Fruit fly (Drosophila melanogaster) whole organism, embryonic: Measurements from ENCODE around the gene MED22.
A peak's percentile ranks its signal among the peaks of the same experiment; 100 is the strongest.

ENCODE experiments used
- CG10431 ChIP-seq: fragments of 200-800 bp; sonication (Bioruptor generic); optimal IDR thresholded peaks from 3 replicates; lab custom pipeline; 2018; ENCODE audit warnings: missing biosample characterization, mild to moderate bottlenecking, missing genetic modification characterization
- CG11504 ChIP-seq: fragments of 200-800 bp; sonication (Bioruptor generic); optimal IDR thresholded peaks from 3 replicates; lab custom pipeline; 2019; ENCODE audit warnings: missing biosample characterization, mild to moderate bottlenecking, missing genetic modification characterization, moderate library complexity
- CG13296 ChIP-seq: fragments of 200-800 bp; sonication (Bioruptor generic); optimal IDR thresholded peaks from 3 replicates; lab custom pipeline; 2018; ENCODE audit warnings: missing biosample characterization, mild to moderate bottlenecking, missing genetic modification characterization
- CG14441 ChIP-seq: fragments of 200-800 bp; sonication (Bioruptor generic); IDR thresholded peaks from 2 replicates; pipeline ENCODE4 v1.3.6; 2022; ENCODE audit warnings: missing biosample characterization, missing genetic modification characterization
- CG15269 ChIP-seq: fragments of 200-800 bp; sonication (Bioruptor generic); optimal IDR thresholded peaks from 2 replicates; lab custom pipeline; 2018; ENCODE audit warnings: missing biosample characterization, mild to moderate bottlenecking, missing genetic modification characterization, moderate library complexity
- CG15696 ChIP-seq: fragments of 200-800 bp; sonication (Bioruptor generic); optimal IDR thresholded peaks from 2 replicates; lab custom pipeline; 2019; ENCODE audit warnings: missing biosample characterization, mild to moderate bottlenecking, missing genetic modification characterization, moderate library complexity
- CG17385 ChIP-seq: fragments of 200-800 bp; sonication (Bioruptor generic); optimal IDR thresholded peaks from 3 replicates; lab custom pipeline; 2018; ENCODE audit warnings: missing biosample characterization, mild to moderate bottlenecking, missing genetic modification characterization
- CG2678 ChIP-seq: fragments of 200-800 bp; sonication (Bioruptor generic); optimal IDR thresholded peaks from 3 replicates; lab custom pipeline; 2019; ENCODE audit warnings: missing biosample characterization, mild to moderate bottlenecking, missing genetic modification characterization, moderate library complexity
- CG30403 ChIP-seq: fragments of 200-800 bp; sonication (Bioruptor generic); optimal IDR thresholded peaks from 3 replicates; lab custom pipeline; 2016; ENCODE audit warnings: missing biosample characterization, missing genetic modification characterization
- CG31441 ChIP-seq: fragments of 200-800 bp; sonication (Bioruptor generic); IDR thresholded peaks from 2 replicates; pipeline ENCODE4 v1.3.6; 2022; ENCODE audit warnings: missing biosample characterization, missing genetic modification characterization
- CG32532 ChIP-seq: fragments of 200-800 bp; sonication (Bioruptor generic); IDR thresholded peaks from 2 replicates; pipeline ENCODE4 v1.3.6; 2022; ENCODE audit warnings: missing biosample characterization, missing genetic modification characterization
- CG4328 ChIP-seq: fragments of 200-800 bp; sonication (Bioruptor generic); optimal IDR thresholded peaks from 3 replicates; lab custom pipeline; 2017; ENCODE audit warnings: missing biosample characterization, missing genetic modification reagents, missing genetic modification characterization
- CG4404 ChIP-seq: fragments of 200-800 bp; sonication (Bioruptor generic); IDR thresholded peaks from 2 replicates; pipeline ENCODE4 v1.3.6; 2022; ENCODE audit warnings: missing biosample characterization, missing genetic modification characterization
- CG6272 ChIP-seq: fragments of 200-800 bp; sonication (Bioruptor generic); IDR thresholded peaks from 2 replicates; pipeline ENCODE4 v1.3.6; 2022; ENCODE audit warnings: missing biosample characterization, missing genetic modification characterization
- CG6654 ChIP-seq: fragments of 200-800 bp; sonication (Bioruptor generic); optimal IDR thresholded peaks from 2 replicates; lab custom pipeline; 2017; ENCODE audit warnings: missing biosample characterization, mild to moderate bottlenecking, missing genetic modification characterization
- CG6689 ChIP-seq: fragments of 200-800 bp; sonication (Bioruptor generic); IDR thresholded peaks from 2 replicates; pipeline ENCODE4 v1.3.6; 2022; ENCODE audit warnings: missing biosample characterization, missing genetic modification characterization
- CG8290 ChIP-seq, 3 experiments: fragments of 200-800 bp; sonication (Bioruptor generic); optimal IDR thresholded peaks; 2 replicates each; lab custom pipeline; 2016 to 2019; ENCODE audit warnings: missing biosample characterization in 3 of 3, missing genetic modification characterization in 3 of 3, mild to moderate bottlenecking in 2 of 3, moderate library complexity in 1 of 3
- CG8765 ChIP-seq: fragments of 200-800 bp; sonication (Bioruptor generic); IDR thresholded peaks from 2 replicates; pipeline ENCODE4 v1.3.6; 2022; ENCODE audit warnings: missing biosample characterization, missing genetic modification characterization
- CG8924 ChIP-seq: fragments of 200-800 bp; optimal IDR thresholded peaks from 3 replicates; lab custom pipeline; 2019; ENCODE audit warnings: missing biosample characterization, mild to moderate bottlenecking, missing genetic modification characterization, moderate library complexity
- CG9609 ChIP-seq: fragments of 200-800 bp; sonication (Bioruptor generic); optimal IDR thresholded peaks from 3 replicates; lab custom pipeline; 2016; ENCODE audit warnings: missing biosample characterization, missing genetic modification characterization
- CG9727 ChIP-seq: fragments of 200-800 bp; sonication (Bioruptor generic); optimal IDR thresholded peaks from 3 replicates; lab custom pipeline; 2017; ENCODE audit warnings: missing biosample characterization, mild to moderate bottlenecking, missing genetic modification characterization
- Dbx ChIP-seq: fragments of 200-800 bp; sonication (Bioruptor generic); IDR thresholded peaks from 3 replicates; pipeline ENCODE4 v1.3.6; 2022; ENCODE audit warnings: missing biosample characterization, missing genetic modification characterization
- Dek ChIP-seq: fragments of 200-800 bp; sonication (Bioruptor generic); optimal IDR thresholded peaks from 3 replicates; lab custom pipeline; 2019; ENCODE audit warnings: missing biosample characterization, mild to moderate bottlenecking, missing genetic modification characterization, moderate library complexity
- Doc2 ChIP-seq: fragments of 200-800 bp; sonication (Bioruptor generic); IDR thresholded peaks from 2 replicates; pipeline ENCODE4 v1.3.6; 2022; ENCODE audit warnings: missing biosample characterization, missing genetic modification characterization
- Dp ChIP-seq: fragments of 200-800 bp; sonication (Bioruptor generic); optimal IDR thresholded peaks from 2 replicates; lab custom pipeline; 2018; ENCODE audit warnings: missing biosample characterization, mild to moderate bottlenecking, missing genetic modification characterization, moderate library complexity
- Gug ChIP-seq: fragments of 200-800 bp; sonication (Bioruptor generic); IDR thresholded peaks from 4 replicates; pipeline ENCODE4 v1.3.6; 2022; ENCODE audit warnings: missing biosample characterization, missing genetic modification characterization
- Hmr ChIP-seq: fragments of 200-800 bp; sonication (Bioruptor generic); optimal IDR thresholded peaks from 3 replicates; lab custom pipeline; 2017; ENCODE audit warnings: mild to moderate bottlenecking, missing biosample characterization, missing genetic modification reagents, missing genetic modification characterization
- Meics ChIP-seq: fragments of 200-800 bp; sonication (Bioruptor generic); optimal IDR thresholded peaks from 2 replicates; lab custom pipeline; 2017; ENCODE audit warnings: missing biosample characterization, mild to moderate bottlenecking, missing genetic modification characterization
- NfI ChIP-seq: fragments of 200-800 bp; sonication (Bioruptor generic); optimal IDR thresholded peaks from 3 replicates; lab custom pipeline; 2018; ENCODE audit warnings: missing biosample characterization, mild to moderate bottlenecking, missing genetic modification characterization, moderate library complexity
- Pdp1 ChIP-seq, 2 experiments: fragments of 200-800 bp; sonication (Bioruptor generic); optimal IDR thresholded peaks; 3 replicates each; lab custom pipeline; 2016; ENCODE audit warnings: missing biosample characterization in 2 of 2, missing genetic modification characterization in 2 of 2, mild to moderate bottlenecking in 1 of 2, moderate library complexity in 1 of 2
- Ptx1 ChIP-seq: fragments of 200-800 bp; sonication (Bioruptor generic); IDR thresholded peaks from 2 replicates; pipeline ENCODE4 v1.3.6; 2022; ENCODE audit warnings: missing biosample characterization, missing genetic modification characterization
- Rx ChIP-seq: fragments of 200-800 bp; sonication (Bioruptor generic); IDR thresholded peaks from 2 replicates; pipeline ENCODE4 v1.3.6; 2022; ENCODE audit warnings: missing biosample characterization, missing genetic modification characterization
- Sry-β ChIP-seq: fragments of 200-800 bp; sonication (Bioruptor generic); optimal IDR thresholded peaks from 2 replicates; lab custom pipeline; 2018; ENCODE audit warnings: missing biosample characterization, mild to moderate bottlenecking, missing genetic modification characterization, moderate library complexity
- ci ChIP-seq: fragments of 200-800 bp; sonication (Bioruptor generic); IDR thresholded peaks from 3 replicates; pipeline ENCODE4 v1.3.6; 2022; ENCODE audit warnings: missing biosample characterization, missing genetic modification characterization
- dpn ChIP-seq, 2 experiments: fragments of 200-800 bp; sonication (Bioruptor generic); optimal IDR thresholded peaks; 3 replicates each; lab custom pipeline; 2016; ENCODE audit warnings: missing biosample characterization in 2 of 2, missing genetic modification characterization in 2 of 2
- dysf ChIP-seq: fragments of 200-800 bp; sonication (Bioruptor generic); IDR thresholded peaks from 3 replicates; pipeline ENCODE4 v1.3.6; 2022; ENCODE audit warnings: missing biosample characterization, missing genetic modification characterization
- eve ChIP-seq, 2 experiments: fragments of >200 bp; optimal IDR thresholded peaks; 2 replicates each; lab custom pipeline; 2017; ENCODE audit warnings: missing biosample characterization in 2 of 2, missing genetic modification characterization in 2 of 2
- fd3F ChIP-seq: fragments of 200-800 bp; sonication (Bioruptor generic); optimal IDR thresholded peaks from 2 replicates; lab custom pipeline; 2018; ENCODE audit warnings: missing biosample characterization, mild to moderate bottlenecking, missing genetic modification characterization, moderate library complexity
- fd96Cb ChIP-seq: fragments of 200-800 bp; sonication (Bioruptor generic); optimal IDR thresholded peaks from 2 replicates; lab custom pipeline; 2018; ENCODE audit warnings: missing biosample characterization, mild to moderate bottlenecking, missing genetic modification characterization, moderate library complexity
- ftz-f1 ChIP-seq: fragments of 200-800 bp; sonication (Bioruptor generic); optimal IDR thresholded peaks from 2 replicates; lab custom pipeline; 2016; ENCODE audit warnings: missing biosample characterization, missing genetic modification characterization
- gt ChIP-seq: fragments of 200-800 bp; sonication (Bioruptor generic); IDR thresholded peaks from 2 replicates; pipeline ENCODE4 v1.3.6; 2022; ENCODE audit warnings: missing biosample characterization, missing genetic modification characterization
- ind ChIP-seq: fragments of 200-800 bp; sonication (Bioruptor generic); optimal IDR thresholded peaks from 3 replicates; lab custom pipeline; 2016; ENCODE audit warnings: missing biosample characterization, missing genetic modification characterization
- jigr1 ChIP-seq: fragments of 200-800 bp; sonication (Bioruptor generic); IDR thresholded peaks from 3 replicates; pipeline ENCODE4 v1.3.6; 2022; ENCODE audit warnings: missing biosample characterization, missing genetic modification characterization
- lilli ChIP-seq: fragments of 200-800 bp; sonication (Bioruptor generic); optimal IDR thresholded peaks from 3 replicates; lab custom pipeline; 2016; ENCODE audit warnings: missing biosample characterization, missing genetic modification characterization
- sens ChIP-seq: fragments of 200-800 bp; sonication (Bioruptor generic); peaks from one replicate; lab custom pipeline; 2016; ENCODE audit warnings: missing biosample characterization, missing genetic modification characterization
- ssp ChIP-seq: fragments of 200-800 bp; sonication (Bioruptor generic); IDR thresholded peaks from 2 replicates; pipeline ENCODE4 v1.3.6; 2022; ENCODE audit warnings: missing biosample characterization, missing genetic modification characterization
- sug ChIP-seq: fragments of 200-800 bp; optimal IDR thresholded peaks from 2 replicates; lab custom pipeline; 2019; ENCODE audit warnings: missing biosample characterization, mild to moderate bottlenecking, missing genetic modification characterization, moderate library complexity
- tgo ChIP-seq: fragments of 200-800 bp; sonication (Bioruptor generic); IDR thresholded peaks from 3 replicates; pipeline ENCODE4 v1.3.6; 2022; ENCODE audit warnings: missing biosample characterization, missing genetic modification characterization
- unpg ChIP-seq: fragments of 200-800 bp; sonication (Bioruptor generic); optimal IDR thresholded peaks from 3 replicates; lab custom pipeline; 2018; ENCODE audit warnings: missing biosample characterization, mild to moderate bottlenecking, missing genetic modification characterization, moderate library complexity
- zf30C ChIP-seq: fragments of 200-800 bp; sonication (Bioruptor generic); optimal IDR thresholded peaks from 3 replicates; lab custom pipeline; 2018; ENCODE audit warnings: missing biosample characterization, mild to moderate bottlenecking, missing genetic modification characterization

Gene MED22

dm6 chrX:966818-967217 lies 38.9 kb downstream of the MED22 start (continued):
- TF ChIP-seq CG4404 (peak; percentile 27; the same call in 1 of the 2 replicates), CG8924 (tag; lab: Kevin White, UChicago) (peak; percentile 37), CG6654 (GFP tag; lab: Kevin White, UChicago) (no peak), sens (GFP tag; lab: Kevin White, UChicago) (peak; percentile 86), NfI (GFP tag; lab: Kevin White, UChicago) (peak; percentile 26), dysf (GFP tag; lab: Robert Waterston, UW) (peak; percentile 67; the same call in 2 of the 3 replicates), CG11504 (tag; lab: Kevin White, UChicago) (peak; percentile 62), zf30C (GFP tag; lab: Kevin White, UChicago) (no peak), dpn (GFP tag; optimal IDR thresholded peaks at IDR 0.05; lab: Kevin White, UChicago) (peak in 1 of 2 experiments; percentile 2), CG4328 (no peak), CG15696 (tag; lab: Kevin White, UChicago) (no peak), ind (GFP tag; lab: Kevin White, UChicago) (peak; percentile 21), CG15269 (peak; percentile 63), CG17385 (peak; percentile 19), CG10431 (GFP tag; lab: Kevin White, UChicago) (no peak), lilli (GFP tag; lab: Kevin White, UChicago) (peak; percentile 38), tgo (GFP tag; lab: Robert Waterston, UW) (peak; percentile 28; the same call in 2 of the 3 replicates), eve (GFP tag; optimal IDR thresholded peaks at IDR 0.05; lab: Kevin White, UChicago) (peak in 1 of 2 experiments; percentile 27), fd3F (GFP tag; lab: Kevin White, UChicago) (peak; percentile 21), Gug (GFP tag; lab: Robert Waterston, UW) (peak; percentile 6; the same call in 1 of the 4 replicates), gt (no peak), CG30403 (GFP tag; lab: Kevin White, UChicago) (peak; percentile 15), unpg (GFP tag; lab: Kevin White, UChicago) (peak; percentile 23), Hmr (GFP tag; lab: Kevin White, UChicago) (peak; percentile 60), ci (GFP tag; lab: Robert Waterston, UW) (0 out of 3 replicates have a peak, but pooled peaks have one; percentile 29), ftz-f1 (GFP tag; lab: Kevin White, UChicago) (no peak), Dbx (GFP tag; lab: Robert Waterston, UW) (peak; percentile 40; the same call in 1 of the 3 replicates), Dp (GFP tag; lab: Kevin White, UChicago) (no peak), fd96Cb (tag; lab: Kevin White, UChicago) (peak; percentile 16), Meics (peak; percentile 59), Dek (tag; lab: Kevin White, UChicago) (peak; percentile 17), ssp (GFP tag; lab: Robert Waterston, UW) (0 out of 2 replicates have a peak, but pooled peaks have one; percentile 23), CG2678 (peak; percentile 68), sug (peak; percentile 3), CG8765 (GFP tag; lab: Robert Waterston, UW) (no peak), Ptx1 (GFP tag; lab: Robert Waterston, UW) (peak; percentile 57), CG9727 (GFP tag; lab: Kevin White, UChicago) (peak; percentile 5), CG14441 (GFP tag; lab: Robert Waterston, UW) (peak; percentile 48; the same call in 1 of the 2 replicates), Sry-β (no peak), Rx (GFP tag; lab: Robert Waterston, UW) (no peak), jigr1 (GFP tag; lab: Robert Waterston, UW) (no peak), Doc2 (GFP tag; lab: Robert Waterston, UW) (no peak), CG32532 (GFP tag; lab: Robert Waterston, UW) (peak; percentile 29; the same call in 1 of the 2 replicates), CG13296 (GFP tag; lab: Kevin White, UChicago) (peak; percentile 45), CG31441 (GFP tag; lab: Robert Waterston, UW) (peak; percentile 39; the same call in 1 of the 2 replicates), CG8290 (GFP tag; optimal IDR thresholded peaks at IDR 0.05; lab: Kevin White, UChicago) (no peak), CG8290 (tag; optimal IDR thresholded peaks at IDR 0.05; lab: Kevin White, UChicago) (peak in 1 of 2 experiments; percentile 64), CG6272 (GFP tag; lab: Robert Waterston, UW) (no peak), CG9609 (peak; percentile 9), Pdp1 (GFP tag; optimal IDR thresholded peaks at IDR 0.05; lab: Kevin White, UChicago) (peak in 1 of 2 experiments; percentile 6), CG6689 (GFP tag; lab: Robert Waterston, UW) (0 out of 2 replicates have a peak, but pooled peaks have one; percentile 27)
